Fruit fly (Drosophila melanogaster) whole organism, prepupa: ENCODE data around the gene btl.

Experiments
- CG6163 ChIP-seq: fragments of 200-800 bp; sonication (Bioruptor generic); IDR thresholded peaks from 3 replicates; pipeline ENCODE4 v1.3.6; 2022; ENCODE audit warnings: missing biosample characterization, missing genetic modification characterization
- CG6276 ChIP-seq: fragments of 200-800 bp; sonication (Bioruptor generic); optimal IDR thresholded peaks from 2 replicates; lab custom pipeline; 2017; ENCODE audit warnings: missing biosample characterization, mild to moderate bottlenecking, missing genetic modification characterization
- fd59A ChIP-seq: fragments of 200-800 bp; sonication (Bioruptor generic); optimal IDR thresholded peaks from 2 replicates; lab custom pipeline; 2017; ENCODE audit warnings: missing biosample characterization, mild to moderate bottlenecking, missing genetic modification characterization, missing genetic modification reagents

DNA sequence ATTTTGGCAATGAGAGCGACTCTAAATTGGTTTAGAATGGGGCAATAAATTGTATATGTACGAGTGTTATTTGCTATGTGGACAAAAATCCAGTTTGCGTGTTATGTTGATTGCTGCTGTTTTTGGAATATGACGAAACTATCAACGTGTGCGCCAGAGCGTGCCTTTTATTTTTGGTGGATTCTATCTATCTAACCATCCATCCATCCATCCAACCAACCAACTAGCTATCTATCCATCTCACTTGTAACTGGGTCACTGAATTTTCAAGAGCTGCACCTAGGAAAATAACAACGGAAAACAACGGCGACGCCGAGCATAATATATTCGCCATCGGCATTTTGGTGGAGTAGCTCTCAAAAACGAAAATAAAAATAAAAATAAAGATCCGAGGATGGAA is 12.9 kb upstream of the btl start:
- TF ChIP-seq CG6163 (GFP tag; lab: Robert Waterston, UW) (no peak), CG6276 (GFP tag; lab: Kevin White, UChicago) (no peak), fd59A (GFP tag; lab: Kevin White, UChicago) (no peak)
